Worm (Caenorhabditis elegans): ENCODE results near the gene golg-2.

DNA sequence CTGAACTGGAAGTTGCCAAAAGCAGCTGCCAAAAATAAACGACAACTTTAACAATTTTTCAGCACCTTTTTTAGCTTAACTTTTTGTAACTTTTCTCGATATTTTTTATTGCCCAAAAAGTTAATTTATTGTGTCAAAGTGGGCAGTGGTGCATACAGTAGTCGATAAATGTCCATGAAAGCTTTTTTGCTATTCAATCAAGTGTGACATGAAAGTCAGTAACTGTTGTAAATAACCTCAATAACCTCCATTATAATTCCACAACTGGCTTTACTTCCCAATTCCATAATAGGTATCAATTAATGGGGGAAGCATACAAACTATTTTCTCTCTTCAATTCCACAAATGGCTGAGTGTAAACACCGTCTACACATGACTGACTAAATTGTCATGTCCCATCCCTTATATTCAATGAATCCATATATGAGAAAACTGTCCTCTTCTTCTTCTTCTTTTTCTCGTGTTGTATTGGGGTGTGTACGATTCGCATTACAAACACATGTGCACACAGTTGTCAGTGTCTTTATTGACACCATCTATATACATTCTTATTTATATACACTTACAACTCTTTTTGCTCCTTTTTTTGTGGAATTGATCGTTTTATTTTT lies 8.4 kb upstream of the golg-2 start:
- TF ChIP-seq ceh-19 (GFP tag; optimal IDR thresholded peaks at IDR 0.05) (no peak), lin-11 (tag; optimal IDR thresholded peaks at IDR 0.05) (no peak), unc-3 (GFP tag; conservative IDR thresholded peaks at IDR 0.05) (no peak), unc-3 (tag; optimal IDR thresholded peaks at IDR 0.05) (no peak), tbx-7 (tag; optimal IDR thresholded peaks at IDR 0.05) (no peak), sdc-2 (tag; optimal IDR thresholded peaks at IDR 0.05) (no peak)
